Worm (Caenorhabditis elegans): Measurements from ENCODE around the gene era-1.

Gene era-1

ce11 chrV:6668741-6669140 is 34.1 kb upstream of the era-1 start, which contains the start of gene str-180:
str-180 (minus strand) TSS chrV:6668841.
- no peak for TF ChIP-seq tab-1 (GFP tag; IDR thresholded peaks at IDR 0.05)
- TF ChIP-seq cog-1 (tag; optimal IDR thresholded peaks at IDR 0.05): no peak
- TF ChIP-seq ztf-23 (GFP tag; IDR thresholded peaks at IDR 0.05): no peak
- TF ChIP-seq T22C8.4 (GFP tag; IDR thresholded peaks at IDR 0.05): no peak
- no peak for TF ChIP-seq med-1 (GFP tag; optimal IDR thresholded peaks at IDR 0.05; ENCODE audit: insufficient read depth)
- TF ChIP-seq flt-1 (GFP tag; IDR thresholded peaks at IDR 0.05): no peak
- TF ChIP-seq klf-2 (GFP tag; conservative IDR thresholded peaks at IDR 0.05): no peak
- TF ChIP-seq ref-1 (GFP tag; conservative IDR thresholded peaks at IDR 0.05): no peak
- TF ChIP-seq ztf-29 (GFP tag; IDR thresholded peaks at IDR 0.05): no peak

- TF ChIP-seq ztf-29 (GFP tag; IDR thresholded peaks at IDR 0.05) (no peak), ref-1 (GFP tag; conservative IDR thresholded peaks at IDR 0.05) (no peak), ztf-23 (GFP tag; IDR thresholded peaks at IDR 0.05) (no peak), med-1 (GFP tag; optimal IDR thresholded peaks at IDR 0.05; ENCODE audit: insufficient read depth) (no peak), flt-1 (GFP tag; IDR thresholded peaks at IDR 0.05) (no peak), klf-2 (GFP tag; conservative IDR thresholded peaks at IDR 0.05) (no peak), cog-1 (tag; optimal IDR thresholded peaks at IDR 0.05) (no peak), T22C8.4 (GFP tag; IDR thresholded peaks at IDR 0.05) (no peak)
Measured at ce11 chrV:6669520-6669919, 33.3 kb upstream of the era-1 start, which contains the start of gene cest-28. cest-28 (plus strand) TSS chrV:6669820.

ce11 chrV:6673967-6674366 is 28.9 kb upstream of the era-1 start, which contains the start of gene cest-31:
cest-31 (plus strand) TSS chrV:6674267.
- no peak for TF ChIP-seq T22C8.4 (GFP tag; IDR thresholded peaks at IDR 0.05)
- TF ChIP-seq cog-1 (tag; optimal IDR thresholded peaks at IDR 0.05): no peak
- TF ChIP-seq flt-1 (GFP tag; IDR thresholded peaks at IDR 0.05): no peak
- no peak for TF ChIP-seq ztf-29 (GFP tag; IDR thresholded peaks at IDR 0.05)
- TF ChIP-seq ztf-23 (GFP tag; IDR thresholded peaks at IDR 0.05): no peak
- no peak for TF ChIP-seq tab-1 (GFP tag; IDR thresholded peaks at IDR 0.05)
- TF ChIP-seq med-1 (GFP tag; optimal IDR thresholded peaks at IDR 0.05; ENCODE audit: insufficient read depth): no peak
- no peak for TF ChIP-seq klf-2 (GFP tag; conservative IDR thresholded peaks at IDR 0.05)
- no peak for TF ChIP-seq ref-1 (GFP tag; conservative IDR thresholded peaks at IDR 0.05)

ce11 chrV:6676158-6676849 is 26.6 kb upstream of the era-1 start, which contains the start of gene cest-34:
cest-34 (plus strand) TSS chrV:6676799.
- TF ChIP-seq cog-1 (tag; optimal IDR thresholded peaks at IDR 0.05) (no peak), ztf-23 (GFP tag; IDR thresholded peaks at IDR 0.05) (no peak)

- no peak for TF ChIP-seq klf-2 (GFP tag; conservative IDR thresholded peaks at IDR 0.05)
Measured at ce11 chrV:6681501-6681900, 21.4 kb upstream of the era-1 start, which contains the start of gene egl-46. egl-46 (minus strand) TSS chrV:6681573.

- no peak for TF ChIP-seq ref-1 (GFP tag; conservative IDR thresholded peaks at IDR 0.05)
- TF ChIP-seq ztf-23 (GFP tag; IDR thresholded peaks at IDR 0.05): no peak
- TF ChIP-seq tab-1 (GFP tag; IDR thresholded peaks at IDR 0.05): no peak
- TF ChIP-seq T22C8.4 (GFP tag; IDR thresholded peaks at IDR 0.05): no peak
- no peak for TF ChIP-seq klf-2 (GFP tag; conservative IDR thresholded peaks at IDR 0.05)
- TF ChIP-seq ztf-29 (GFP tag; IDR thresholded peaks at IDR 0.05): no peak
- no peak for TF ChIP-seq flt-1 (GFP tag; IDR thresholded peaks at IDR 0.05)
Measured at ce11 chrV:6683282-6683681, 19.6 kb upstream of the era-1 start.

ce11 chrV:6683740-6684139 is 19.1 kb upstream of the era-1 start:
- TF ChIP-seq ref-1 (GFP tag; conservative IDR thresholded peaks at IDR 0.05) (no peak), tab-1 (GFP tag; IDR thresholded peaks at IDR 0.05) (no peak), med-1 (GFP tag; optimal IDR thresholded peaks at IDR 0.05; ENCODE audit: insufficient read depth) (no peak), ztf-23 (GFP tag; IDR thresholded peaks at IDR 0.05) (no peak), ztf-29 (GFP tag; IDR thresholded peaks at IDR 0.05) (no peak), klf-2 (GFP tag; conservative IDR thresholded peaks at IDR 0.05) (no peak), flt-1 (GFP tag; IDR thresholded peaks at IDR 0.05) (no peak), T22C8.4 (GFP tag; IDR thresholded peaks at IDR 0.05) (no peak)

- TF ChIP-seq flt-1 (GFP tag; IDR thresholded peaks at IDR 0.05) (no peak), ztf-29 (GFP tag; IDR thresholded peaks at IDR 0.05) (no peak), tab-1 (GFP tag; IDR thresholded peaks at IDR 0.05) (0 out of 2 replicates have a peak, but pooled peaks have one; percentile 52), cog-1 (tag; optimal IDR thresholded peaks at IDR 0.05) (peak; percentile 32), ztf-23 (GFP tag; IDR thresholded peaks at IDR 0.05) (no peak), med-1 (GFP tag; optimal IDR thresholded peaks at IDR 0.05; ENCODE audit: insufficient read depth) (no peak)
Measured at ce11 chrV:6684541-6684940, 18.3 kb upstream of the era-1 start.

- TF ChIP-seq klf-2 (GFP tag; conservative IDR thresholded peaks at IDR 0.05): no peak
- no peak for TF ChIP-seq flt-1 (GFP tag; IDR thresholded peaks at IDR 0.05)
- no peak for TF ChIP-seq ztf-29 (GFP tag; IDR thresholded peaks at IDR 0.05)
- no peak for TF ChIP-seq ref-1 (GFP tag; conservative IDR thresholded peaks at IDR 0.05)
- no peak for TF ChIP-seq med-1 (GFP tag; optimal IDR thresholded peaks at IDR 0.05; ENCODE audit: insufficient read depth)
- no peak for TF ChIP-seq T22C8.4 (GFP tag; IDR thresholded peaks at IDR 0.05)
- no peak for TF ChIP-seq ztf-23 (GFP tag; IDR thresholded peaks at IDR 0.05)
Measured at ce11 chrV:6685499-6685898, 17.4 kb upstream of the era-1 start.

- no peak for TF ChIP-seq cog-1 (tag; optimal IDR thresholded peaks at IDR 0.05)
- no peak for TF ChIP-seq med-1 (GFP tag; optimal IDR thresholded peaks at IDR 0.05; ENCODE audit: insufficient read depth)
- no peak for TF ChIP-seq ztf-29 (GFP tag; IDR thresholded peaks at IDR 0.05)
- no peak for TF ChIP-seq ref-1 (GFP tag; conservative IDR thresholded peaks at IDR 0.05)
- TF ChIP-seq tab-1 (GFP tag; IDR thresholded peaks at IDR 0.05): no peak
- no peak for TF ChIP-seq klf-2 (GFP tag; conservative IDR thresholded peaks at IDR 0.05)
- no peak for TF ChIP-seq ztf-23 (GFP tag; IDR thresholded peaks at IDR 0.05)
- TF ChIP-seq T22C8.4 (GFP tag; IDR thresholded peaks at IDR 0.05): no peak
- no peak for TF ChIP-seq flt-1 (GFP tag; IDR thresholded peaks at IDR 0.05)
Measured at ce11 chrV:6685963-6686362, 16.9 kb upstream of the era-1 start.
